Worm (Caenorhabditis elegans) whole organism, early embryonic: ENCODE results near the gene sdz-10.

ENCODE experiments used
- B0310.2 ChIP-seq: sonication (generic microtip); optimal IDR thresholded peaks from 2 replicates; lab custom pipeline; 2016; ENCODE audit warnings: mild to moderate bottlenecking, missing genetic modification characterization, missing compliant biosample characterization
- F13C5.2 ChIP-seq: sonication (generic microtip); optimal IDR thresholded peaks from 2 replicates; lab custom pipeline; 2017; ENCODE audit warnings: mild to moderate bottlenecking, missing genetic modification characterization, inconsistent platforms, missing compliant biosample characterization
- aly-1 ChIP-seq: sonication (generic microtip); optimal IDR thresholded peaks from 2 replicates; lab custom pipeline; 2016; ENCODE audit warnings: missing genetic modification characterization, missing compliant biosample characterization
- ama-1 ChIP-seq: fragments of 150-350 bp; optimal IDR thresholded peaks from 2 replicates; lab custom pipeline; 2014
- ceh-13 ChIP-seq: fragments of 200-800 bp; sonication (Bioruptor generic); optimal IDR thresholded peaks from 2 replicates; lab custom pipeline; 2018; ENCODE audit warnings: mild to moderate bottlenecking, missing genetic modification characterization, missing compliant biosample characterization
- ceh-36 ChIP-seq: sonication (generic microtip); optimal IDR thresholded peaks from 2 replicates; lab custom pipeline; 2016; ENCODE audit warnings: missing genetic modification characterization, inconsistent platforms, missing compliant biosample characterization
- ets-7 ChIP-seq: sonication (generic microtip); optimal IDR thresholded peaks from 2 replicates; lab custom pipeline; 2016; ENCODE audit warnings: missing genotype, missing genetic modification characterization, missing compliant biosample characterization
- flt-1 ChIP-seq: fragments of 200-800 bp; sonication (Bioruptor generic); IDR thresholded peaks from 2 replicates; pipeline ENCODE4 v1.3.6; 2022; ENCODE audit warnings: missing genetic modification characterization, missing compliant biosample characterization
- hmbx-1 ChIP-seq: sonication (generic microtip); optimal IDR thresholded peaks from 2 replicates; lab custom pipeline; 2016; ENCODE audit warnings: mild to moderate bottlenecking, missing genetic modification characterization, missing compliant biosample characterization
- hmg-4 ChIP-seq: fragments of 200-800 bp; sonication (Bioruptor generic); optimal IDR thresholded peaks from 2 replicates; lab custom pipeline; 2018; ENCODE audit warnings: mild to moderate bottlenecking, missing genetic modification characterization, missing compliant biosample characterization
- hnd-1 ChIP-seq: sonication (generic microtip); optimal IDR thresholded peaks from 2 replicates; lab custom pipeline; 2016; ENCODE audit warnings: missing genetic modification characterization, missing compliant biosample characterization
- pes-1 ChIP-seq: fragments of 200-800 bp; sonication (Bioruptor generic); IDR thresholded peaks from 2 replicates; pipeline ENCODE4 v1.3.6; 2022; ENCODE audit warnings: missing genetic modification reagents, missing genetic modification characterization, missing compliant biosample characterization
- scrt-1 ChIP-seq: fragments of 200-800 bp; sonication (Bioruptor generic); IDR thresholded peaks from 2 replicates; pipeline ENCODE4 v1.3.6; 2022; ENCODE audit warnings: missing genetic modification characterization, missing compliant biosample characterization
- sea-1 ChIP-seq: fragments of 200-800 bp; sonication (Bioruptor generic); conservative IDR thresholded peaks from 2 replicates; pipeline ENCODE4 v1.3.6; 2022; ENCODE audit warnings: missing genetic modification characterization, missing compliant biosample characterization
- tbx-11 ChIP-seq: fragments of 200-800 bp; sonication (Bioruptor generic); IDR thresholded peaks from 2 replicates; pipeline ENCODE4 v1.3.6; 2022; ENCODE audit warnings: missing genetic modification characterization, missing compliant biosample characterization
- tbx-37 ChIP-seq: fragments of 200-800 bp; sonication (Bioruptor generic); conservative IDR thresholded peaks from 2 replicates; pipeline ENCODE4 v1.3.6; 2022; ENCODE audit warnings: missing genetic modification reagents, missing genetic modification characterization, missing compliant biosample characterization
- tra-4 ChIP-seq: sonication (generic microtip); optimal IDR thresholded peaks from 2 replicates; lab custom pipeline; 2017; ENCODE audit warnings: missing genetic modification characterization, missing compliant biosample characterization

The sdz-10 gene

ce11 chrII:2762108-2762507 is 10.0 kb downstream of the sdz-10 start, which contains the start of gene fbxb-106:
Gene fbxb-106, plus strand, starts transcription at chrII:2762408.
- TF ChIP-seq hnd-1: no peak
- TF ChIP-seq hmg-4 (GFP tag; lab: Kevin White, UChicago): no peak
- no peak for TF ChIP-seq tbx-11 (GFP tag; lab: Robert Waterston, UW)
- TF ChIP-seq aly-1 (tag; lab: Kevin White, UChicago): no peak
- no peak for TF ChIP-seq F13C5.2
- TF ChIP-seq tbx-37 (GFP tag; lab: Robert Waterston, UW): no peak
- no peak for TF ChIP-seq pes-1 (GFP tag; lab: Robert Waterston, UW)
- TF ChIP-seq scrt-1: no peak

- no peak for TF ChIP-seq hmg-4 (GFP tag; lab: Kevin White, UChicago)
- TF ChIP-seq ceh-13 (GFP tag; lab: Kevin White, UChicago): no peak
- no peak for TF ChIP-seq scrt-1
- TF ChIP-seq tra-4 (tag; lab: Kevin White, UChicago): no peak
- TF ChIP-seq F13C5.2: no peak
- TF ChIP-seq ceh-36: no peak
- no peak for TF ChIP-seq hmbx-1 (tag; lab: Kevin White, UChicago)
- TF ChIP-seq tbx-11 (GFP tag; lab: Robert Waterston, UW): no peak
- no peak for TF ChIP-seq ama-1
- no peak for TF ChIP-seq flt-1 (GFP tag; lab: Robert Waterston, UW)
- TF ChIP-seq sea-1 (GFP tag; lab: Robert Waterston, UW): no peak; the same call in 1 of the 2 replicates
- TF ChIP-seq ets-7 (tag; lab: Kevin White, UChicago): no peak
- no peak for TF ChIP-seq hnd-1
- TF ChIP-seq aly-1 (tag; lab: Kevin White, UChicago): no peak
- no peak for TF ChIP-seq B0310.2 (tag; lab: Kevin White, UChicago)
- TF ChIP-seq tbx-37 (GFP tag; lab: Robert Waterston, UW): no peak
- no peak for TF ChIP-seq pes-1 (GFP tag; lab: Robert Waterston, UW)
Measured at ce11 chrII:2758476-2758875, 13.6 kb downstream of the sdz-10 start, which contains the start of gene fbxb-107. Gene fbxb-107, plus strand, starts transcription at chrII:2758772.

DNA sequence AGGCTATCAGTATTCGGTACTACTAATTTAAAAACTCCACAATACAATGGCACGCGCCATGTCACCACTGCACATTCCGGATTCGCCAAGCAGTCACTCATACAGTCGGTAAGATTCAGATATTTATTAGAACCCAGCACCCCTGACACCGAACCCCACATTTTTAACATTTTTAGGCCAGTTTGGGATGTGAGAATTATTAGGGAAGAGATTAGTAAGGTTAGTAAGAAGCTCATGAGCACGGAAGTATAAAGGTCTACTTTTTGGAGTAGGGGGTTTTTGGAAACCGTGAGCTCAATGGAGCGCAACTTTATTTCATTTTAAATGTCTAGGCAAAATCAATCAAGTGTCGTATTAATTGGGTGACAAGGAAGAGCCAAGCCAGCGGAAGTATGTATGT is 14.1 kb downstream of the sdz-10 start, which contains the start of gene F29A7.8:
Gene F29A7.8 (minus strand): TSS at position 101 of the 400 bp plus-strand sequence.
- no peak for TF ChIP-seq pes-1 (GFP tag; lab: Robert Waterston, UW)
- no peak for TF ChIP-seq sea-1 (GFP tag; lab: Robert Waterston, UW)
- no peak for TF ChIP-seq scrt-1
- no peak for TF ChIP-seq aly-1 (tag; lab: Kevin White, UChicago)
- TF ChIP-seq B0310.2 (tag; lab: Kevin White, UChicago): no peak
- no peak for TF ChIP-seq tra-4 (tag; lab: Kevin White, UChicago)
- no peak for TF ChIP-seq hmbx-1 (tag; lab: Kevin White, UChicago)

ce11 chrII:2756351-2756750 is 15.7 kb downstream of the sdz-10 start:
- no peak for TF ChIP-seq scrt-1

ce11 chrII:2754595-2754994 is 17.5 kb downstream of the sdz-10 start:
- TF ChIP-seq scrt-1: no peak
- no peak for TF ChIP-seq B0310.2 (tag; lab: Kevin White, UChicago)
- TF ChIP-seq F13C5.2: no peak
- TF ChIP-seq aly-1 (tag; lab: Kevin White, UChicago): no peak
- TF ChIP-seq tbx-37 (GFP tag; lab: Robert Waterston, UW): no peak
- TF ChIP-seq flt-1 (GFP tag; lab: Robert Waterston, UW): no peak
- no peak for TF ChIP-seq pes-1 (GFP tag; lab: Robert Waterston, UW)
- TF ChIP-seq ceh-36: no peak
- no peak for TF ChIP-seq ama-1
- no peak for TF ChIP-seq ceh-13 (GFP tag; lab: Kevin White, UChicago)
- TF ChIP-seq tra-4 (tag; lab: Kevin White, UChicago): no peak
- no peak for TF ChIP-seq ets-7 (tag; lab: Kevin White, UChicago)
- TF ChIP-seq hnd-1: no peak
- no peak for TF ChIP-seq tbx-11 (GFP tag; lab: Robert Waterston, UW)
- TF ChIP-seq hmg-4 (GFP tag; lab: Kevin White, UChicago): no peak
- TF ChIP-seq hmbx-1 (tag; lab: Kevin White, UChicago): no peak
- TF ChIP-seq sea-1 (GFP tag; lab: Robert Waterston, UW): no peak

- TF ChIP-seq hmg-4 (GFP tag; lab: Kevin White, UChicago): no peak
- TF ChIP-seq ceh-36: no peak
- TF ChIP-seq ama-1: no peak
- no peak for TF ChIP-seq tbx-37 (GFP tag; lab: Robert Waterston, UW)
Measured at ce11 chrII:2752999-2753398, 19.1 kb downstream of the sdz-10 start, which contains the start of gene F29A7.3. Gene F29A7.3, plus strand, starts transcription at chrII:2753299.

ce11 chrII:2752536-2752935 is 19.5 kb downstream of the sdz-10 start, which contains the start of gene F29A7.6:
Gene F29A7.6, minus strand, starts transcription at chrII:2752611.
- TF ChIP-seq B0310.2 (tag; lab: Kevin White, UChicago) (no peak), pes-1 (GFP tag; lab: Robert Waterston, UW) (0 out of 2 replicates have a peak, but pooled peaks have one; percentile 58)

DNA sequence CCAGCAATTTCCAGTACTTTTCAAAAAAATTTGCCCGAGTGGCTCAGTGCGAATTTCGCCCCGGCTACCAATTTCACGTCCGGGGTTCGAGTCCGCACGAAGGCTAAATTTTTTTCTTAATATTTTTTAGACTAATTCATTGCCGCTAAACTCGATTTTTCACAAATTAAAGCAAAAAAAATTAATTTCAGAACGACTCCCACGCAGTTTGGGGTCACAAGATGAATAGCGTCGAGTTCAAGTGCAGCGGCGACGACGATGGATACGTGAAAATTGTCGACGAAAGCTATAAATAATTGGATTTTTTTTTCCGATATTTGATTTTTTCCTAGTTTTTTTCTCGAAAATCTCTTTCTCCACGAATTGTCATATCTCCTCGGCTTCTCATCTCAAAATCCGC is 20.8 kb downstream of the sdz-10 start:
- TF ChIP-seq ama-1: no peak
- no peak for TF ChIP-seq pes-1 (GFP tag; lab: Robert Waterston, UW)
- no peak for TF ChIP-seq ets-7 (tag; lab: Kevin White, UChicago)

ce11 chrII:2749595-2750048 is 22.4 kb downstream of the sdz-10 start, which contains the start of gene F29A7.4:
Gene F29A7.4, plus strand, starts transcription at chrII:2749998.
- TF ChIP-seq aly-1 (tag; lab: Kevin White, UChicago) (no peak), tra-4 (tag; lab: Kevin White, UChicago) (no peak), B0310.2 (tag; lab: Kevin White, UChicago) (no peak), tbx-11 (GFP tag; lab: Robert Waterston, UW) (no peak), ets-7 (tag; lab: Kevin White, UChicago) (no peak), flt-1 (GFP tag; lab: Robert Waterston, UW) (no peak), hmg-4 (GFP tag; lab: Kevin White, UChicago) (no peak)
